Fruit fly (Drosophila melanogaster): ENCODE results near the gene CG5418.

The CG5418 gene

DNA sequence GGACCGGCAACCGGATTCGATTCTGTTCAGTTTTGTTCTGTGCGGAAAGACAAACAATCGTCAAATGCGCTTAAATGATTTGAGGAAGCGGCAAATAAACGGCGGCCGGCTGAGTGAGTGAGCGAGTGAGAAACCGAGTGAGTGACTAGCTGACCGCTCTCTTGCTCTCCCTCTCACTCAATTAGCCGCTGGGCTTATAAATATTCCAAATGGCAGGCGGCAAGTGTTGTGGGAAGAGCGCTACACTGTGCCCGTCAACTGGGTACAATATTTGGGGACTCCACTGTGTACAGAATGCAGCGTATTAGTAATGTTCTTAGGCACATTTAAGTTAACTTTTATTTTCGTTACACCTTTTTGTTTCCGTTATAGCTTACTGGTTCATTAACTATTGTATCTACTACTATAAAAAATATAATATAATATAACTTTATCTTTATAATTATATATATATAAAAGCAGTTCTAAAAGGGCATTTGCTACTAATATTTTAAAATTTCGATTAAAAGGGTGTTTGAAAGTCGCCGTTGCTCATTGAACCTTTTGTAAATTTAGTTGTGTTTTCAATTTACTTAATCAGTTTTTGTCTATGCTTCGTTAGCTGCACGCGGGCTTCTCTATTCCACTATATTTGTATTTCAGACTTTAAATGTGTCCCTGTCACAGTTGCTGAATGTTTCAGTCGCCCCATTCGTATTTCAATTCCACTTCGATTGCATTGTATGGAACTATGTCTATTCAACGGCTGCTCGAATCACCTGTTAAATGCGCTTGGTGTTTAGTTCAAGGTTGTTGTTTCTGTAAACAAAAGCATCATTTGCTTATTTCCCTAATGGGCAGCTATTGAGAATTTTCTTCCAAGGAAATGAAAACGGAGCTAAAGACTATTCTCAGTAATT lies 31.0 kb downstream of the CG5418 start (continued):
- TF ChIP-seq pzg (GFP tag; optimal IDR thresholded peaks at IDR 0.05), result no peak
- TF ChIP-seq CG11723 (GFP tag; optimal IDR thresholded peaks at IDR 0.05), result no peak
- no peak for TF ChIP-seq dan (GFP tag; IDR thresholded peaks at IDR 0.05)
- no peak for TF ChIP-seq Side (GFP tag; optimal IDR thresholded peaks at IDR 0.05)
- no peak for TF ChIP-seq lov (optimal IDR thresholded peaks at IDR 0.05)
- no peak for TF ChIP-seq lov (GFP tag; IDR thresholded peaks at IDR 0.05)
- TF ChIP-seq scrt (GFP tag; optimal IDR thresholded peaks at IDR 0.05), result no peak
- peak; percentile 3 for TF ChIP-seq Fer1 (GFP tag; optimal IDR thresholded peaks at IDR 0.05)
- TF ChIP-seq CG10147 (GFP tag; optimal IDR thresholded peaks at IDR 0.05), result no peak
- TF ChIP-seq bbx (GFP tag; IDR thresholded peaks at IDR 0.05; ENCODE audit: partially characterized antibody), result no peak; the same call in 1 of the 2 replicates
- TF ChIP-seq D19B (GFP tag; optimal IDR thresholded peaks at IDR 0.05), result no peak
- no peak for TF ChIP-seq Adf1 (GFP tag; IDR thresholded peaks at IDR 0.05)
- no peak for TF ChIP-seq MESR4 (GFP tag; optimal IDR thresholded peaks at IDR 0.05)
- TF ChIP-seq Rfx (GFP tag; IDR thresholded peaks at IDR 0.05), result peak; percentile 55
- TF ChIP-seq CG13894 (tag; optimal IDR thresholded peaks at IDR 0.05), result no peak
- no peak; the same call in 1 of the 2 replicates for TF ChIP-seq lmd (GFP tag; IDR thresholded peaks at IDR 0.05)
- TF ChIP-seq CG11398 (GFP tag; optimal IDR thresholded peaks at IDR 0.05), result no peak
- peak; percentile 1 for TF ChIP-seq CG12659 (GFP tag; optimal IDR thresholded peaks at IDR 0.05)
- no peak for TF ChIP-seq ab (GFP tag; optimal IDR thresholded peaks at IDR 0.05)
- TF ChIP-seq CG12219 (GFP tag; optimal IDR thresholded peaks at IDR 0.05), result no peak
- no peak for TF ChIP-seq CG8765 (GFP tag; IDR thresholded peaks at IDR 0.05)
- peak; percentile 36; the same call in 1 of the 2 replicates for TF ChIP-seq CG31441 (GFP tag; IDR thresholded peaks at IDR 0.05)
- TF ChIP-seq ken (GFP tag; IDR thresholded peaks at IDR 0.05), result peak; percentile 15; the same call in 1 of the 3 replicates
- no peak for TF ChIP-seq fd102C (GFP tag; optimal IDR thresholded peaks at IDR 0.05)
- TF ChIP-seq gsb-n (tag; optimal IDR thresholded peaks at IDR 0.05), result no peak
- TF ChIP-seq CG2116 (GFP tag; optimal IDR thresholded peaks at IDR 0.05), result no peak
- no peak for TF ChIP-seq CG13123 (GFP tag; optimal IDR thresholded peaks at IDR 0.05)
- TF ChIP-seq MBD-R2 (GFP tag; IDR thresholded peaks at IDR 0.05), result 0 out of 2 replicates have a peak, but pooled peaks have one; percentile 7
- TF ChIP-seq trem (tag; optimal IDR thresholded peaks at IDR 0.05), result no peak
- TF ChIP-seq CG9876 (GFP tag; optimal IDR thresholded peaks at IDR 0.05), result no peak
- TF ChIP-seq sc (optimal IDR thresholded peaks at IDR 0.05), result no peak
- no peak for TF ChIP-seq sc (GFP tag; optimal IDR thresholded peaks at IDR 0.05)
- no peak for TF ChIP-seq CG30403 (GFP tag; optimal IDR thresholded peaks at IDR 0.05)
- TF ChIP-seq bigmax (GFP tag; optimal IDR thresholded peaks at IDR 0.05), result no peak
- TF ChIP-seq Sox102F (GFP tag; optimal IDR thresholded peaks at IDR 0.05), result peak; percentile 9
- TF ChIP-seq ham (GFP tag; IDR thresholded peaks at IDR 0.05), result no peak
- no peak for TF ChIP-seq CG9797 (GFP tag; optimal IDR thresholded peaks at IDR 0.05)
- TF ChIP-seq sens (GFP tag), result no peak
- TF ChIP-seq CG9817 (tag; optimal IDR thresholded peaks at IDR 0.05), result no peak
- TF ChIP-seq Oli (tag; optimal IDR thresholded peaks at IDR 0.05), result peak; percentile 30
- TF ChIP-seq bsh (GFP tag; optimal IDR thresholded peaks at IDR 0.05), result no peak
- no peak for TF ChIP-seq luna (GFP tag; optimal IDR thresholded peaks at IDR 0.05)
- no peak for TF ChIP-seq CG4424 (GFP tag; optimal IDR thresholded peaks at IDR 0.05)
- TF ChIP-seq CG3847 (GFP tag; IDR thresholded peaks at IDR 0.05), result no peak
- no peak for TF ChIP-seq CG7928 (GFP tag; optimal IDR thresholded peaks at IDR 0.05)
- peak; percentile 27; the same call in 1 of the 2 replicates for TF ChIP-seq E2f1 (GFP tag; IDR thresholded peaks at IDR 0.05)
- no peak for TF ChIP-seq crp (GFP tag; optimal IDR thresholded peaks at IDR 0.05)
- TF ChIP-seq seq (GFP tag; IDR thresholded peaks at IDR 0.05), result no peak
- no peak for TF ChIP-seq HmgZ (tag; optimal IDR thresholded peaks at IDR 0.05)
- no peak for TF ChIP-seq stwl (tag; optimal IDR thresholded peaks at IDR 0.05)
